Fruit fly (Drosophila melanogaster): Measurements from ENCODE around the gene CG12105.

Gene CG12105

DNA sequence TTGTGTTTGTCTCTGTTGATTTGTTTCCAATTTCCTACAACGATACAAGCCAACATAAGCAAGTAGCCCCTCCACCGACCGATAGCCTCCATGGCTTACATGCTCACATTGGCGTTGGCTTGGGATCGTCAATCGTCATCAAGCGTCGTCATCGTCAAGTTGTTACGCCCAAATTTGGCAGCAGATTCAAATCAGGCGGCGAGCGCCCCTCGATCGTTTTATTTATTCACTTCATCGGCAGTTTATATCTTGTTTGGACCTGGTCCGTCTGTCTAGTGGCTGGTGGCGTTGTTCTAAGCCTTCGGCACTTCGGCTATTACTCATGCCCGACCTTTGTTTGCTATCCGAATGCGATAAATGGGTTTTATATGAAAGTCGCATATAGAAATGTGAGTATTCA, 25.4 kb downstream of the CG12105 start (continued):
- TF ChIP-seq gt (GFP tag; IDR thresholded peaks at IDR 0.05) = no peak
- TF ChIP-seq dati (GFP tag; IDR thresholded peaks at IDR 0.05) = no peak
- TF ChIP-seq jigr1 (GFP tag; IDR thresholded peaks at IDR 0.05) = no peak
- no peak for TF ChIP-seq tup (GFP tag; optimal IDR thresholded peaks at IDR 0.05)
- TF ChIP-seq ranshi (GFP tag; IDR thresholded peaks at IDR 0.05) = no peak
- TF ChIP-seq Deaf1 (tag; optimal IDR thresholded peaks at IDR 0.05) = peak; percentile 17
- no peak for TF ChIP-seq CG14441 (GFP tag; IDR thresholded peaks at IDR 0.05)
- TF ChIP-seq kay (GFP tag; optimal IDR thresholded peaks at IDR 0.05) = no peak
- TF ChIP-seq tll (GFP tag; optimal IDR thresholded peaks at IDR 0.05) = no peak
- no peak for TF ChIP-seq CG15514 (GFP tag; optimal IDR thresholded peaks at IDR 0.05)
- TF ChIP-seq sens-2 (GFP tag; IDR thresholded peaks at IDR 0.05) = no peak
- no peak for TF ChIP-seq NK7.1 (GFP tag; optimal IDR thresholded peaks at IDR 0.05)
- peak; percentile 83; the same call in 3 of the 4 replicates for TF ChIP-seq chinmo (GFP tag; IDR thresholded peaks at IDR 0.05; ENCODE audit: partially characterized antibody)
- no peak for TF ChIP-seq Hmr (GFP tag; optimal IDR thresholded peaks at IDR 0.05)
- TF ChIP-seq CG8290 (GFP tag; optimal IDR thresholded peaks at IDR 0.05) = no peak
- TF ChIP-seq CG8290 (tag; optimal IDR thresholded peaks at IDR 0.05) = peak in 1 of 2 experiments; percentile 8
- peak; percentile 49 for TF ChIP-seq CG12769 (tag; optimal IDR thresholded peaks at IDR 0.05)
- no peak for TF ChIP-seq ara (GFP tag; IDR thresholded peaks at IDR 0.05)
- no peak for TF ChIP-seq Atf6 (GFP tag; IDR thresholded peaks at IDR 0.05)
- TF ChIP-seq rib (GFP tag; IDR thresholded peaks at IDR 0.05) = no peak
- no peak for TF ChIP-seq CG17612 (GFP tag; IDR thresholded peaks at IDR 0.05)
- no peak for TF ChIP-seq en (GFP tag; optimal IDR thresholded peaks at IDR 0.05)
- TF ChIP-seq btn (GFP tag; optimal IDR thresholded peaks at IDR 0.05) = no peak
- no peak for TF ChIP-seq lbe (GFP tag; optimal IDR thresholded peaks at IDR 0.05)
- no peak for TF ChIP-seq yki (optimal IDR thresholded peaks at IDR 0.05)
- TF ChIP-seq Sry-β (GFP tag; optimal IDR thresholded peaks at IDR 0.05) = no peak
- TF ChIP-seq CG11696 (GFP tag; IDR thresholded peaks at IDR 0.05) = no peak
- TF ChIP-seq oc (tag; optimal IDR thresholded peaks at IDR 0.05) = no peak
- no peak for TF ChIP-seq B-H2 (GFP tag; optimal IDR thresholded peaks at IDR 0.05)
- no peak for TF ChIP-seq NC2β (GFP tag; optimal IDR thresholded peaks at IDR 0.05)
- TF ChIP-seq Gsc (GFP tag; IDR thresholded peaks at IDR 0.05) = no peak
- TF ChIP-seq CG17328 (GFP tag; IDR thresholded peaks at IDR 0.05) = no peak

DNA sequence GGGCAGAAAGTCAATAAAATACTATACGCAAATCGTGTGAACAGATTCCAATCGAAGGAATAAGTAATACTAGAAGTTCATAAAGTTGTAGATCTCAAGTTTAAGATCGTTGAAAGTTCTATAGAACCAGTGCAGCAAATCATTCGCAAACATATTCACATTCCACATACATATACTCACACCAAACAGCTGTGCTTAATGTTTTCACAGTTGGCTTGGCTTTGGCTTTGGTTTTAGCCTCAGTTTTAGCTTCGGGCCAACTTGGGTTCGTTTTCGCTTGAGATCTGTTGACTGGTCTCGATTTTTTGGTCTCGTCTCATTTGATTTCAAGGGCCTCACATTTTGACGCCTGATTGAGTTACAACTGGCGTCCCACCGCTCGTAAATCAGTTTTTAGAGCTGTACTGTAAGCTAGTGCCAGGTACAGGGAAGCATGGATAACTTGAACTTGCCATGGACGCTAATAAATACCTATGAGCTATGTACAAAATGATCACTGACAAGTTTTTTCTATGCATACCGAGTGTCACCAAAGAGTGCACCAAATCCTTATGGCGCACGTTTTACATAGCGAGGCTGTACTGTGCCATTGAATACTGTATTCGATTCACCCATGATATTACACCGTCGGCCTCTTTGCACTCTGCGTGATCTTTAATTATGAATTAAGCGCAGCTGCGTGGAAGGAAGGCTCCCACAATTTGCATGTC, 28.3 kb downstream of the CG12105 start:
- peak; percentile 82 for TF ChIP-seq gem (tag; optimal IDR thresholded peaks at IDR 0.05)
- TF ChIP-seq ranshi (GFP tag; IDR thresholded peaks at IDR 0.05) = peak; percentile 89
- TF ChIP-seq wor (GFP tag; IDR thresholded peaks at IDR 0.05) = peak; percentile 50
- peak; percentile 80 for TF ChIP-seq HLH54F (GFP tag; optimal IDR thresholded peaks at IDR 0.05)
- TF ChIP-seq Kr (GFP tag; optimal IDR thresholded peaks at IDR 0.05) = no peak
- TF ChIP-seq CG6683 (GFP tag; optimal IDR thresholded peaks at IDR 0.05) = peak; percentile 55
- TF ChIP-seq Blimp-1 (GFP tag; optimal IDR thresholded peaks at IDR 0.05) = peak; percentile 72
- TF ChIP-seq CG31388 (GFP tag; optimal IDR thresholded peaks at IDR 0.05) = peak; percentile 43
- TF ChIP-seq row (GFP tag; IDR thresholded peaks at IDR 0.05) = peak; percentile 90
- peak; percentile 66 for TF ChIP-seq CG18262 (tag; optimal IDR thresholded peaks at IDR 0.05)
- peak; percentile 80 for TF ChIP-seq gce (GFP tag; IDR thresholded peaks at IDR 0.05)
- peak; percentile 64; the same call in 1 of the 2 replicates for TF ChIP-seq GATAe (GFP tag; conservative IDR thresholded peaks at IDR 0.05)
- TF ChIP-seq Hsf (GFP tag; optimal IDR thresholded peaks at IDR 0.05) = peak; percentile 72
- peak; percentile 40 for TF ChIP-seq CG6854 (GFP tag; optimal IDR thresholded peaks at IDR 0.05)
- peak; percentile 45 for TF ChIP-seq CG10462 (GFP tag; optimal IDR thresholded peaks at IDR 0.05)
- no peak for TF ChIP-seq CG30020 (tag; optimal IDR thresholded peaks at IDR 0.05)
- TF ChIP-seq CG11247 (GFP tag; IDR thresholded peaks at IDR 0.05) = peak; percentile 84
- peak; percentile 83 for TF ChIP-seq ems (GFP tag; optimal IDR thresholded peaks at IDR 0.05)
- peak; percentile 49; the same call in 1 of the 3 replicates for TF ChIP-seq CG17361 (GFP tag; IDR thresholded peaks at IDR 0.05)
- TF ChIP-seq CG17359 (tag; optimal IDR thresholded peaks at IDR 0.05) = peak; percentile 86
- TF ChIP-seq kah (GFP tag; optimal IDR thresholded peaks at IDR 0.05) = peak; percentile 64
- TF ChIP-seq CkIIα-i1 (GFP tag; IDR thresholded peaks at IDR 0.05) = peak; percentile 81
